Fruit fly (Drosophila melanogaster) whole organism: ENCODE data around the gene Ykt6.

Source experiments
- CG8478 ChIP-seq: fragments of >200 bp; optimal IDR thresholded peaks from 2 replicates; lab custom pipeline; 2018; ENCODE audit warnings: inconsistent platforms
- pan ChIP-seq: fragments of >200 bp; optimal IDR thresholded peaks from 2 replicates; lab custom pipeline; 2017

DNA sequence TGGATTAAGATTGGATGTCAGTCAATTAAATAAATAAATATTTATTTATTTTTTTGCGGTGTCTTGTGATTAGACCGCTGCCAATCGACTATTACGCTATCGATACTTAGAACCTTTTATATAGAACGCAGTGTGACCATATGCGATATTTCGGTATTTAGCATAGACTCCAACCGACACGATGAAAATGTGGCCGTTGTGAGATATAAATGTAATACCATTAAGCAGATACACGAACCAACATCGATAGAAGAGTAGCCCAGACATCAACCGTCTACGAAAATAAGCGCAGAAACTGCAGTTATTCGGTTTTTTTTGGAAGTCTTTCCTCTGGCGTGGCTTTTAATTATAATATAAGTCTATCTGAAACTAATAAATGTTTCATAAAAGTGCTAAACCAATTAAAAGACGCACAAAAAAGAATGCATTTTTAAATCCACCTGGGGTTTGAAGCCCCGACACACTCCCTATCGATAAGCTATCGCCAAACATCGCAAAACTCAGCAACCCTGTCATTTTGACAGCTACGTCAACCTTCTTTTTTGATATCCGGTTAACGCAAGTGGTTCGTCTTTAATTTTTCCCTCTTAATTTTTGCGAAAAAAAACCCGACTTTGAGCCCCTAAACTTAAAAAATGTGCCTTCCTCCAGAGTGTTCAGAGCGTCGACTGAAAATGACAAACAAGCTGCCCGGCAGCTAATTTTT, 13.2 kb downstream of the Ykt6 start, which contains the start of the genes Dhdds and RpS14a:
- TF ChIP-seq CG8478 (no peak), pan (lab: Kevin White, UChicago) (no peak)
